Fruit fly (Drosophila melanogaster) S2 (cell line): ENCODE results near the gene PIG-T.

Experiments used
- CG8478 ChIP-seq: fragments of >200 bp; optimal IDR thresholded peaks from 2 replicates; lab custom pipeline; 2018
- CTCF ChIP-seq, 2 experiments: fragments of >200 bp; optimal IDR thresholded peaks; 2 replicates each; lab custom pipeline; 2018

Gene PIG-T

DNA sequence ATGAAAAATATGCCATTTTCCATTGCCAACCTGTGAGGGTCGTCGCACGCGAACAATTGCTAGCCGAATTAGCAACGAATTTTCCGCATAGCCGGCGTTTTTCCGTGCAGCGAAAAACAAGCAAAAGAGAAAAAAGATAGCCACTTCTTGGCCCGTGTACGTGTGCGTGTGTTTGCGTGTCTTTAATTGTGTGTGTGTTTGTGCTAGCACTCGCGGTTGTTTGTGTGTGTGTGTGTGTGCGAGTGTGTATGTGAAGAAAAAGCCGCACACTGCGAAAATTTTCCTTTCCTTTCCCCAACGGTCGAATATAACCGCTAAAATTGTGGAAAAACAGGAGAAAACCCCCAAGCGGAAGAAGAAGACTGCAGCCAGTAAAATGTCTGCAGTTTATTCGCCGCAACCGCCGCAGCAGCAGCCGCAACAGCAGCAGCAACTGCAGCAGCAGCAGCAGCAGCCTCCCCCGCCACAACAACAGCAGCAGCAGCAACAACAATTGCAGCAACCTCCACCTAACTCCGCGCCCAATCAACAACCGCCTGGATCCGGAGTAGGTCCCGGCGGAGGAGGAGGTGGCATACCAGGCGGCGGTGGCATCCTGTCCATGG is 7.9 kb downstream of the PIG-T start:
- TF ChIP-seq CTCF (optimal IDR thresholded peaks at IDR 0.05; lab: Kevin White, UChicago) (no peak), CG8478 (lab: Kevin White, UChicago) (no peak)

DNA sequence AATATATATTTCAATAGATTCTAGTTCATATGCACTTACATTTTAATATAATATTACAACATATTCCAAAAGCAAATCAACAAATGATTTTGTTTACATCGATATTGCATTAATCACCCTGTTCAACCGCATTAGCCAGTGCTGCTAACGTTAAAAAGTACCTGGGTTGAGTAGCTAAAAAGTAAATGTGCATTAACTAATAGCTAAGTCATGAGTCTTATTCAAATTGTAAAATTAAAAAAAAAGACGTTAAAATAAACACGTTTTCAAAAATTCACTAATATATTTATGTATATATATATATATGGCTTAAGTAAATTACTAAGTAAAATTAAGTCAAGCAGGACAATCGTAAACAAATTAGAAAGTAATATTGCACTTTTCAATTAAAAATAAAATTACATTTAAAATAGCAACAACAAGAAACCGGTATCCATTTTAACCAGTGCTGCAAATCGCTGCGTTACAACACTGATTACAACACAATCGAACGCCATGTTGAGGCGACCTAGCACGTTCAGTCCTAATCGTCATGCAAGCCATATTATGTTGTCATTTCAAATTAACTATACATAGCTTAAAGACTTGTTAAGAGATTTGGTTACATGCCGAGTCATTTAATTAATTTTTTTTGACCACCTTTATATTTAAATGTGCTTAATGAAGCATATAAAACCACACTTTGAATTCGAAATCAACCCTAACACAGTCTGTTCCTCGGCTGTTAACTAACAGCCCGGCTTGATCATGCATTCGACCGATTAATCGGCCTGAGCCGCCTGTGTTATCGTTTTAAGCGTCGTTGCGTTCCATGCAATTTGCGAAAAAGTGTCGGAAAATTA is 8.7 kb downstream of the PIG-T start, which contains the start of gene CG10555:
Gene CG10555, plus strand, starts transcription at position 764 of the 842 bp plus-strand sequence.
- TF ChIP-seq CG8478 (lab: Kevin White, UChicago) (no peak), CTCF (optimal IDR thresholded peaks at IDR 0.05; lab: Kevin White, UChicago) (no peak)

- TF ChIP-seq CG8478 (lab: Kevin White, UChicago) = no peak
- TF ChIP-seq CTCF (optimal IDR thresholded peaks at IDR 0.05; lab: Kevin White, UChicago) = no peak
Observed at dm6 chrX:8396611-8397010, 10.5 kb downstream of the PIG-T start.

- TF ChIP-seq CG8478 (lab: Kevin White, UChicago) (no peak), CTCF (optimal IDR thresholded peaks at IDR 0.05; lab: Kevin White, UChicago) (no peak)
Observed at dm6 chrX:8385481-8385880, 21.6 kb downstream of the PIG-T start, which contains the start of gene CG1387. Gene CG1387, plus strand, starts transcription at chrX:8385781.

dm6 chrX:8371729-8372128 is 35.3 kb downstream of the PIG-T start:
- TF ChIP-seq CTCF (optimal IDR thresholded peaks at IDR 0.05; lab: Kevin White, UChicago) (peak; percentile 60 to 64), CG8478 (lab: Kevin White, UChicago) (no peak)

- TF ChIP-seq CG8478 (lab: Kevin White, UChicago) = no peak
- TF ChIP-seq CTCF (optimal IDR thresholded peaks at IDR 0.05; lab: Kevin White, UChicago) = no peak
Observed at dm6 chrX:8367069-8367468, 40.0 kb downstream of the PIG-T start, which contains the start of gene nAChRalpha3. Gene nAChRalpha3, minus strand, starts transcription at chrX:8367169.

- TF ChIP-seq CTCF (optimal IDR thresholded peaks at IDR 0.05; lab: Kevin White, UChicago) (no peak), CG8478 (lab: Kevin White, UChicago) (no peak)
Observed at dm6 chrX:8366329-8366728, 40.7 kb downstream of the PIG-T start.
